Fruit fly (Drosophila melanogaster) Kc167 (cell line): ENCODE data around the gene par-6.

Experiments used
- Sin3A ChIP-seq: fragments of >200 bp; optimal IDR thresholded peaks from 2 replicates; lab custom pipeline; 2018; ENCODE audit warnings: missing external identifiers
- h ChIP-seq: fragments of >200 bp; optimal IDR thresholded peaks from 3 replicates; lab custom pipeline; 2018; ENCODE audit warnings: missing external identifiers
- psq ChIP-seq: fragments of >200 bp; optimal IDR thresholded peaks from 2 replicates; lab custom pipeline; 2017; ENCODE audit warnings: missing external identifiers

dm6 chrX:17737024-17737685, 34.0 kb downstream of the par-6 start:
- no peak for TF ChIP-seq h (lab: Kevin White, UChicago)
- TF ChIP-seq Sin3A (lab: Kevin White, UChicago): no peak
- no peak for TF ChIP-seq psq
